Worm (Caenorhabditis elegans): ENCODE results near the gene mbk-1.

mbk-1 gene

ce11 chrX:14818464-14819259, 5.7 kb downstream of the mbk-1 start, which contains the start of gene epn-1:
Gene epn-1 (minus strand): TSS chrX:14818514.
- TF ChIP-seq daf-19 (GFP tag; conservative IDR thresholded peaks at IDR 0.05) (no peak), nhr-237 (tag; optimal IDR thresholded peaks at IDR 0.05) (peak; percentile 51), dve-1 (tag; optimal IDR thresholded peaks at IDR 0.05; ENCODE audit: insufficient read depth) (peak; percentile 95), tag-97 (GFP tag; IDR thresholded peaks at IDR 0.05) (no peak), dpl-1 (GFP tag; optimal IDR thresholded peaks at IDR 0.05) (peak; percentile 73), mxl-3 (GFP tag; optimal IDR thresholded peaks at IDR 0.05) (peak; percentile 99), dmd-8 (GFP tag; IDR thresholded peaks at IDR 0.05) (no peak), nhr-11 (tag; optimal IDR thresholded peaks at IDR 0.05) (peak; percentile 96), lin-29 (GFP tag; IDR thresholded peaks at IDR 0.05) (peak; percentile 76), zip-2 (tag; optimal IDR thresholded peaks at IDR 0.05) (peak; percentile 50), F26F4.8 (GFP tag; conservative IDR thresholded peaks at IDR 0.05) (no peak), ctbp-1 (GFP tag; IDR thresholded peaks at IDR 0.05) (peak; percentile 96), daf-16 (GFP tag; optimal IDR thresholded peaks at IDR 0.05) (peak; percentile 84 to 95), daf-16 (tag; optimal IDR thresholded peaks at IDR 0.05) (peak; percentile 84), lsy-2 (tag; optimal IDR thresholded peaks at IDR 0.05) (peak; percentile 89 to 90), snpc-4 (tag; optimal IDR thresholded peaks at IDR 0.05) (no peak), Y75B8A.6 (GFP tag; IDR thresholded peaks at IDR 0.05) (0 out of 2 replicates have a peak, but pooled peaks have one; percentile 3), hlh-11 (tag; optimal IDR thresholded peaks at IDR 0.05) (peak; percentile 100), zfp-2 (tag; optimal IDR thresholded peaks at IDR 0.05) (peak; percentile 66), tra-1 (GFP tag; IDR thresholded peaks at IDR 0.05) (peak; percentile 99), ces-1 (GFP tag; optimal IDR thresholded peaks at IDR 0.05) (no peak), Y48G9A.11 (GFP tag; IDR thresholded peaks at IDR 0.05) (no peak), unc-62 (GFP tag; optimal IDR thresholded peaks at IDR 0.05 in 1 of 2) (peak in 1 of 2 experiments; percentile 100), unc-62 (tag; optimal IDR thresholded peaks at IDR 0.05) (peak; percentile 21), ceh-44 (GFP tag; IDR thresholded peaks at IDR 0.05) (no peak), lir-3 (tag; optimal IDR thresholded peaks at IDR 0.05) (peak; percentile 84), mdt-29 (GFP tag; IDR thresholded peaks at IDR 0.05) (peak; percentile 90), ceh-82 (tag; optimal IDR thresholded peaks at IDR 0.05) (no peak), jun-1 (tag; optimal IDR thresholded peaks at IDR 0.05) (peak; percentile 93), aly-2 (tag; optimal IDR thresholded peaks at IDR 0.05) (no peak), zip-11 (GFP tag; IDR thresholded peaks at IDR 0.05) (no peak), Y105C5A.15 (GFP tag; IDR thresholded peaks at IDR 0.05) (0 out of 2 replicates have a peak, but pooled peaks have one; percentile 35), nhr-42 (GFP tag; IDR thresholded peaks at IDR 0.05) (peak; percentile 95), hmg-1.1 (GFP tag; IDR thresholded peaks at IDR 0.05) (peak; percentile 99), nhr-6 (tag; optimal IDR thresholded peaks at IDR 0.05) (peak; percentile 94), Y5F2A.4 (GFP tag; optimal IDR thresholded peaks at IDR 0.05) (peak; percentile 31), zag-1 (tag; optimal IDR thresholded peaks at IDR 0.05) (peak; percentile 72), lin-1 (GFP tag; IDR thresholded peaks at IDR 0.05) (peak; percentile 96), zfp-3 (GFP tag; conservative IDR thresholded peaks at IDR 0.05) (peak; percentile 83), cey-2 (tag; optimal IDR thresholded peaks at IDR 0.05; ENCODE audit: borderline replicate concordance, insufficient read depth) (no peak), aha-1 (tag) (peak; percentile 100), ZK337.2 (GFP tag; IDR thresholded peaks at IDR 0.05) (peak; percentile 50; the same call in 1 of the 2 replicates), hif-1 (tag; optimal IDR thresholded peaks at IDR 0.05) (peak; percentile 83 to 97), F37D6.2 (tag; optimal IDR thresholded peaks at IDR 0.05) (peak; percentile 94), skn-1 (tag; optimal IDR thresholded peaks at IDR 0.05) (no peak), nhr-10 (tag; optimal IDR thresholded peaks at IDR 0.05) (peak; percentile 96), lin-13 (GFP tag; optimal IDR thresholded peaks at IDR 0.05) (peak; percentile 89), F44E2.7 (GFP tag; IDR thresholded peaks at IDR 0.05) (no peak), nhr-25 (tag; optimal IDR thresholded peaks at IDR 0.05; ENCODE audit: borderline replicate concordance, insufficient read depth) (peak; percentile 85), lin-38 (GFP tag; IDR thresholded peaks at IDR 0.05) (peak; percentile 80)
